Worm (Caenorhabditis elegans) whole organism, L1 larva: ENCODE measurements around the gene F43E12.1.

ENCODE experiments used
- aha-1 ChIP-seq: fragments of 150-350 bp; optimal IDR thresholded peaks from 2 replicates; lab custom pipeline; 2014; ENCODE audit warnings: missing biosample characterization, missing genetic modification characterization
- fos-1 ChIP-seq: fragments of 150-350 bp; optimal IDR thresholded peaks from 2 replicates; lab custom pipeline; 2014; ENCODE audit warnings: missing biosample characterization, missing genetic modification characterization

DNA sequence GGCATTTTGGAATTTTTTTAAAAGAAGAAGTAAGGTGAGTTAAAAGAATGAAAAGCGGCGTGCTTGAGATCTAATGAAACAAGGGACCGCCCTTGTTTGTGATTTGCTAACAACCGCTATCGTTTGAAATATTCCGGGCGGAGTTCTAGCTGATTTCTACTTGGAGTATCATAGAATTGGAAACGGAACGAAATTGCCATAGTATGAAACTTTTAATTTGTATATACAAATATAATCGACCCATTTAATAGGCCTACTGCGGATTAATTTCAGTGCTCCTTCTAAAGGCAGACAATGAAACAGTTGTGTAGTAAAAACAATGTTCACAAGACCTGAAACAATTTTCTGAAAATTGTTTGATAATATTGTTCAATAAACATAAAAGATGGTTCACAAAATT lies 14.4 kb downstream of the F43E12.1 start, which contains the start of gene C55B6.7:
- TF ChIP-seq fos-1 (tag; lab: Kevin White, UChicago) (no peak), aha-1 (tag; lab: Kevin White, UChicago) (no peak)
